Worm (Caenorhabditis elegans) whole organism, L4 larva: ENCODE results near the gene rack-1.

Experiments
- aha-1 ChIP-seq: fragments of 150-350 bp; peaks from one replicate; lab custom pipeline; 2014; ENCODE audit warnings: missing biosample characterization, missing genetic modification characterization
- ama-1 ChIP-seq: fragments of 150-350 bp; optimal IDR thresholded peaks from 2 replicates; lab custom pipeline; 2014; ENCODE audit warnings: inconsistent platforms, mixed read lengths
- lsy-2 ChIP-seq, 2 experiments: fragments of 150-350 bp in 1 of 2; sonication (generic microtip) in 1 of 2; optimal IDR thresholded peaks; 2 replicates each; lab custom pipeline; 2014 to 2017; ENCODE audit warnings: missing biosample characterization in 2 of 2, missing genetic modification characterization in 2 of 2
- nhr-28 ChIP-seq: fragments of 150-350 bp; optimal IDR thresholded peaks from 2 replicates; lab custom pipeline; 2014; ENCODE audit warnings: missing biosample characterization, missing genetic modification characterization
- skn-1 ChIP-seq: fragments of 150-350 bp; optimal IDR thresholded peaks from 2 replicates; lab custom pipeline; 2014; ENCODE audit warnings: missing biosample characterization, missing genetic modification characterization
- unc-62 ChIP-seq, 3 experiments: fragments of 150-350 bp in 1 of 3; sonication (generic microtip); optimal IDR thresholded peaks in 2 of 3; peaks in 1 of 3; 1 replicate in 1 of 3; 2 replicates in 2 of 3; lab custom pipeline; 2014 to 2017; ENCODE audit warnings: missing biosample characterization in 3 of 3, missing genetic modification characterization in 3 of 3, missing genetic modification reagents in 3 of 3, missing genotype in 1 of 3
- vab-7 ChIP-seq: fragments of 200-800 bp; sonication (Bioruptor generic); IDR thresholded peaks from 2 replicates; pipeline ENCODE4 v1.3.6; 2022; ENCODE audit warnings: missing genetic modification reagents, missing genetic modification characterization, missing compliant biosample characterization

ce11 chrIV:10151439-10151997 is 25.0 kb upstream of the rack-1 start, which contains the start of gene copg-1:
- TF ChIP-seq vab-7 (GFP tag; lab: Robert Waterston, UW), result no peak
- no peak for TF ChIP-seq unc-62 (GFP tag; optimal IDR thresholded peaks at IDR 0.05 in 1 of 2; lab: Kevin White, UChicago)
- no peak for TF ChIP-seq unc-62 (tag; optimal IDR thresholded peaks at IDR 0.05; lab: Kevin White, UChicago)
- peak in 1 of 2 experiments; percentile 96 for TF ChIP-seq lsy-2 (tag; optimal IDR thresholded peaks at IDR 0.05; lab: Kevin White, UChicago)
- no peak for TF ChIP-seq ama-1 (lab: Kevin White, UChicago)
- TF ChIP-seq nhr-28 (tag; lab: Kevin White, UChicago), result peak; percentile 28
- no peak for TF ChIP-seq skn-1 (tag; lab: Kevin White, UChicago)
- TF ChIP-seq aha-1 (tag; lab: Kevin White, UChicago), result peak; percentile 74
